Fruit fly (Drosophila melanogaster): ENCODE results near the gene Srp14.

DNA sequence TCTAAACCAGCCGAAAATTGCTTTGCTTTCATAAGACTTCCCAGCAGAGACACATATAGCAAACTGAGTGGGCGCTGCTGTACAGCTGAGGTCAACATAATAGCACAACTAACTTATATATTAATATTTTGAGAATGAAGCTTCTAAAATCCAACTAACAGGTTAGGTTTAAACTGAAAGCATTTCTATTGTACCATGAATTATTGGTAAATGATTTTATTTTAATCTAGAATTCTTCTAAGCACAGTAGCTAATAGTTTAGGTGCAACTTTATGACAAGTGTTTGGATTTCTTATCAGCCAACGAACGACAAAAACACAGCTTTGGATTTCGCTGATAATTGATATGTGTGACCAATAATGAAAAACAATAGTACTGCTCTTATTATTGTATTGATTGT lies 24.9 kb upstream of the Srp14 start:
- no peak for TF ChIP-seq usp (GFP tag; optimal IDR thresholded peaks at IDR 0.05)
- TF ChIP-seq psq (optimal IDR thresholded peaks at IDR 0.05): no peak
- TF ChIP-seq pan (optimal IDR thresholded peaks at IDR 0.05): no peak
- TF ChIP-seq CG8478 (optimal IDR thresholded peaks at IDR 0.05): no peak
